Fruit fly (Drosophila melanogaster) whole organism, embryonic: ENCODE results near the gene tst.

Source experiments
- Aef1 ChIP-seq: fragments of 200-800 bp; sonication (Bioruptor generic); IDR thresholded peaks from 3 replicates; pipeline ENCODE4 v1.3.6; 2022; ENCODE audit warnings: missing biosample characterization, missing genetic modification characterization
- Asciz ChIP-seq: fragments of 200-800 bp; sonication (Bioruptor generic); optimal IDR thresholded peaks from 2 replicates; lab custom pipeline; 2017; ENCODE audit warnings: missing biosample characterization, mild to moderate bottlenecking, missing genetic modification characterization, missing genetic modification reagents
- CG10274 ChIP-seq: fragments of 200-800 bp; sonication (Bioruptor generic); optimal IDR thresholded peaks from 3 replicates; lab custom pipeline; 2017; ENCODE audit warnings: missing biosample characterization, mild to moderate bottlenecking, missing genetic modification characterization
- CG10979 ChIP-seq: fragments of 200-800 bp; sonication (Bioruptor generic); optimal IDR thresholded peaks from 2 replicates; lab custom pipeline; 2018; ENCODE audit warnings: missing biosample characterization, mild to moderate bottlenecking, missing genetic modification characterization, moderate library complexity
- CG11398 ChIP-seq: fragments of 200-800 bp; sonication (Bioruptor generic); optimal IDR thresholded peaks from 2 replicates; lab custom pipeline; 2016; ENCODE audit warnings: missing biosample characterization, missing genetic modification characterization
- CG11504 ChIP-seq: fragments of 200-800 bp; sonication (Bioruptor generic); optimal IDR thresholded peaks from 3 replicates; lab custom pipeline; 2019; ENCODE audit warnings: missing biosample characterization, mild to moderate bottlenecking, missing genetic modification characterization, moderate library complexity
- CG12104 ChIP-seq: fragments of 200-800 bp; sonication (Bioruptor generic); optimal IDR thresholded peaks from 3 replicates; lab custom pipeline; 2016; ENCODE audit warnings: missing biosample characterization, missing genetic modification characterization
- CG12155 ChIP-seq: fragments of 200-800 bp; sonication (Bioruptor generic); optimal IDR thresholded peaks from 3 replicates; lab custom pipeline; 2016; ENCODE audit warnings: missing biosample characterization, missing genetic modification characterization
- CG1529 ChIP-seq: fragments of 200-800 bp; sonication (Bioruptor generic); optimal IDR thresholded peaks from 3 replicates; lab custom pipeline; 2018; ENCODE audit warnings: missing biosample characterization, missing genetic modification characterization
- CG15514 ChIP-seq: fragments of 200-800 bp; sonication (Bioruptor generic); optimal IDR thresholded peaks from 3 replicates; lab custom pipeline; 2017; ENCODE audit warnings: missing biosample characterization, missing genetic modification characterization, mild to moderate bottlenecking, moderate library complexity, missing genetic modification reagents
- CG15601 ChIP-seq: fragments of 200-800 bp; sonication (Bioruptor generic); optimal IDR thresholded peaks from 3 replicates; lab custom pipeline; 2019; ENCODE audit warnings: missing biosample characterization, mild to moderate bottlenecking, missing genetic modification characterization, moderate library complexity
- CG17912 ChIP-seq: fragments of 200-800 bp; sonication (Bioruptor generic); optimal IDR thresholded peaks from 2 replicates; lab custom pipeline; 2018; ENCODE audit warnings: missing biosample characterization, mild to moderate bottlenecking, missing genetic modification characterization
- CG31365 ChIP-seq: fragments of 200-800 bp; sonication (Bioruptor generic); optimal IDR thresholded peaks from 2 replicates; lab custom pipeline; 2018; ENCODE audit warnings: missing biosample characterization, mild to moderate bottlenecking, missing genetic modification characterization
- CG31441 ChIP-seq: fragments of 200-800 bp; sonication (Bioruptor generic); IDR thresholded peaks from 2 replicates; pipeline ENCODE4 v1.3.6; 2022; ENCODE audit warnings: missing biosample characterization, missing genetic modification characterization
- CG3163 ChIP-seq: fragments of 200-800 bp; sonication (Bioruptor generic); optimal IDR thresholded peaks from 3 replicates; lab custom pipeline; 2016; ENCODE audit warnings: missing biosample characterization, missing genetic modification characterization
- CG3407 ChIP-seq: fragments of 200-800 bp; sonication (Bioruptor generic); optimal IDR thresholded peaks from 2 replicates; lab custom pipeline; 2018; ENCODE audit warnings: missing biosample characterization, mild to moderate bottlenecking, missing genetic modification characterization
- CG4424 ChIP-seq: fragments of 200-800 bp; sonication (Bioruptor generic); optimal IDR thresholded peaks from 3 replicates; lab custom pipeline; 2016; ENCODE audit warnings: missing biosample characterization, missing genetic modification characterization
- CG4707 ChIP-seq: fragments of 200-800 bp; sonication (Bioruptor generic); optimal IDR thresholded peaks from 2 replicates; lab custom pipeline; 2018; ENCODE audit warnings: missing biosample characterization, mild to moderate bottlenecking, missing genetic modification characterization, moderate library complexity
- CG6813 ChIP-seq: fragments of 200-800 bp; sonication (Bioruptor generic); optimal IDR thresholded peaks from 2 replicates; lab custom pipeline; 2017; ENCODE audit warnings: missing biosample characterization, missing genetic modification characterization, mild to moderate bottlenecking, moderate library complexity, missing genetic modification reagents
- CG7786 ChIP-seq: fragments of 200-800 bp; sonication (Bioruptor generic); optimal IDR thresholded peaks from 2 replicates; lab custom pipeline; 2016; ENCODE audit warnings: missing biosample characterization, missing genetic modification characterization
- CG8359 ChIP-seq: fragments of 200-800 bp; sonication (Bioruptor generic); optimal IDR thresholded peaks from 2 replicates; lab custom pipeline; 2017; ENCODE audit warnings: missing biosample characterization, mild to moderate bottlenecking, missing genetic modification characterization, borderline replicate concordance
- CG8944 ChIP-seq: fragments of 200-800 bp; sonication (Bioruptor generic); optimal IDR thresholded peaks from 3 replicates; lab custom pipeline; 2016; ENCODE audit warnings: missing biosample characterization, missing genetic modification characterization
- CG9215 ChIP-seq: fragments of 200-800 bp; sonication (Bioruptor generic); IDR thresholded peaks from 2 replicates; pipeline ENCODE4 v1.3.6; 2022; ENCODE audit warnings: missing biosample characterization, missing genetic modification characterization
- CG9609 ChIP-seq: fragments of 200-800 bp; sonication (Bioruptor generic); optimal IDR thresholded peaks from 3 replicates; lab custom pipeline; 2016; ENCODE audit warnings: missing biosample characterization, missing genetic modification characterization
- CrebB ChIP-seq: fragments of 200-800 bp; sonication (Bioruptor generic); optimal IDR thresholded peaks from 3 replicates; lab custom pipeline; 2018; ENCODE audit warnings: missing biosample characterization, mild to moderate bottlenecking, missing genetic modification characterization
- Dll ChIP-seq: fragments of 200-800 bp; sonication (Bioruptor generic); IDR thresholded peaks from 4 replicates; pipeline ENCODE4 v1.3.6; 2022; ENCODE audit warnings: missing biosample characterization, missing genetic modification characterization; ENCODE audit not compliant: partially characterized antibody
- Drgx ChIP-seq: fragments of 200-800 bp; sonication (Bioruptor generic); IDR thresholded peaks from 2 replicates; pipeline ENCODE4 v1.3.6; 2022; ENCODE audit warnings: missing biosample characterization, missing genetic modification characterization
- E2f1 ChIP-seq: fragments of 200-800 bp; sonication (Bioruptor generic); IDR thresholded peaks from 2 replicates; pipeline ENCODE4 v1.3.6; 2022; ENCODE audit warnings: missing biosample characterization, missing genetic modification characterization
- Elba2 ChIP-seq: fragments of 200-800 bp; sonication (Bioruptor generic); optimal IDR thresholded peaks from 3 replicates; lab custom pipeline; 2016; ENCODE audit warnings: missing biosample characterization, missing genetic modification characterization
- Fer1 ChIP-seq: fragments of 200-800 bp; sonication (Bioruptor generic); optimal IDR thresholded peaks from 2 replicates; lab custom pipeline; 2017; ENCODE audit warnings: missing biosample characterization, mild to moderate bottlenecking, missing genetic modification characterization
- Nf-YB ChIP-seq: fragments of 200-800 bp; sonication (Bioruptor generic); optimal IDR thresholded peaks from 3 replicates; lab custom pipeline; 2019; ENCODE audit warnings: missing biosample characterization, mild to moderate bottlenecking, missing genetic modification characterization, moderate library complexity
- PHDP ChIP-seq: fragments of 200-800 bp; sonication (Bioruptor generic); optimal IDR thresholded peaks from 3 replicates; lab custom pipeline; 2018; ENCODE audit warnings: missing biosample characterization, mild to moderate bottlenecking, missing genetic modification characterization, moderate library complexity
- Poxn ChIP-seq: fragments of 200-800 bp; sonication (Bioruptor generic); IDR thresholded peaks from 2 replicates; pipeline ENCODE4 v1.3.6; 2022; ENCODE audit warnings: missing biosample characterization, missing genetic modification characterization
- Sox100B ChIP-seq: fragments of 200-800 bp; sonication (Bioruptor generic); optimal IDR thresholded peaks from 3 replicates; lab custom pipeline; 2018; ENCODE audit warnings: missing biosample characterization, mild to moderate bottlenecking, missing genetic modification characterization
- Sry-δ ChIP-seq: fragments of 200-800 bp; sonication (Bioruptor generic); optimal IDR thresholded peaks from 2 replicates; lab custom pipeline; 2016; ENCODE audit warnings: missing biosample characterization, missing genetic modification characterization
- al ChIP-seq: fragments of 200-800 bp; sonication (Bioruptor generic); IDR thresholded peaks from 2 replicates; pipeline ENCODE4 v1.3.6; 2022; ENCODE audit warnings: missing biosample characterization, missing genetic modification characterization
- ap ChIP-seq: fragments of 200-800 bp; sonication (Bioruptor generic); IDR thresholded peaks from 2 replicates; pipeline ENCODE4 v1.3.6; 2022; ENCODE audit warnings: missing biosample characterization, missing genetic modification characterization
- bab2 ChIP-seq: fragments of 200-800 bp; sonication (Bioruptor generic); optimal IDR thresholded peaks from 2 replicates; lab custom pipeline; 2016; ENCODE audit warnings: missing biosample characterization, missing genetic modification characterization
- chn ChIP-seq: fragments of 200-800 bp; sonication (Bioruptor generic); optimal IDR thresholded peaks from 2 replicates; lab custom pipeline; 2016; ENCODE audit warnings: missing biosample characterization, missing genetic modification characterization
- danr ChIP-seq: fragments of 200-800 bp; sonication (Bioruptor generic); IDR thresholded peaks from 2 replicates; pipeline ENCODE4 v1.3.6; 2022; ENCODE audit warnings: missing biosample characterization, missing genetic modification characterization
- dm ChIP-seq: fragments of 200-800 bp; sonication (Bioruptor generic); optimal IDR thresholded peaks from 3 replicates; lab custom pipeline; 2016; ENCODE audit warnings: missing biosample characterization, missing genetic modification characterization
- emc ChIP-seq: fragments of 200-800 bp; sonication (Bioruptor generic); optimal IDR thresholded peaks from 2 replicates; lab custom pipeline; 2016; ENCODE audit warnings: missing biosample characterization, missing genetic modification characterization
- gsb ChIP-seq: fragments of 200-800 bp; sonication (Bioruptor generic); IDR thresholded peaks from 2 replicates; pipeline ENCODE4 v1.3.6; 2022; ENCODE audit warnings: missing biosample characterization, missing genetic modification characterization
- gsb-n ChIP-seq: fragments of 200-800 bp; sonication (Bioruptor generic); optimal IDR thresholded peaks from 3 replicates; lab custom pipeline; 2018; ENCODE audit warnings: missing biosample characterization, mild to moderate bottlenecking, missing genetic modification characterization
- pho ChIP-seq: fragments of 200-800 bp; sonication (Bioruptor generic); optimal IDR thresholded peaks from 2 replicates; lab custom pipeline; 2016; ENCODE audit warnings: missing biosample characterization, missing genetic modification characterization
- pnt ChIP-seq: fragments of 200-800 bp; sonication (Bioruptor generic); optimal IDR thresholded peaks from 3 replicates; lab custom pipeline; 2016; ENCODE audit warnings: missing biosample characterization, missing genetic modification characterization
- pros ChIP-seq: fragments of 200-800 bp; sonication (Bioruptor generic); optimal IDR thresholded peaks from 3 replicates; lab custom pipeline; 2019; ENCODE audit warnings: missing biosample characterization, mild to moderate bottlenecking, missing genetic modification characterization, moderate library complexity
- rib ChIP-seq: fragments of 200-800 bp; sonication (Bioruptor generic); IDR thresholded peaks from 2 replicates; pipeline ENCODE4 v1.3.6; 2022; ENCODE audit warnings: missing biosample characterization, missing genetic modification characterization
- salm ChIP-seq: fragments of 200-800 bp; sonication (Bioruptor generic); optimal IDR thresholded peaks from 2 replicates; lab custom pipeline; 2018; ENCODE audit warnings: missing biosample characterization, mild to moderate bottlenecking, missing genetic modification characterization
- sc ChIP-seq, 3 experiments: fragments of >200 bp in 2 of 3; fragments of 200-800 bp in 1 of 3; sonication (Bioruptor generic) in 1 of 3; optimal IDR thresholded peaks; 2 replicates in 2 of 3; 3 replicates in 1 of 3; lab custom pipeline; 2017; ENCODE audit warnings: mild to moderate bottlenecking in 1 of 3, missing biosample characterization in 1 of 3, missing genetic modification characterization in 1 of 3, missing genetic modification reagents in 1 of 3
- sima ChIP-seq: fragments of 200-800 bp; sonication (Bioruptor generic); optimal IDR thresholded peaks from 2 replicates; lab custom pipeline; 2016; ENCODE audit warnings: missing biosample characterization, missing genetic modification characterization

Gene tst

dm6 chr3R:23752728-23753127, 19.9 kb downstream of the tst start, which contains the start of the genes RanBP3 and Rpt5 (continued):
- TF ChIP-seq Asciz (no peak), Sry-δ (GFP tag; lab: Kevin White, UChicago) (peak; percentile 82), Elba2 (GFP tag; lab: Kevin White, UChicago) (no peak), CG15601 (tag; lab: Kevin White, UChicago) (no peak), CG10274 (no peak), E2f1 (GFP tag; lab: Robert Waterston, UW) (peak; percentile 51; the same call in 1 of the 2 replicates), ap (GFP tag; lab: Robert Waterston, UW) (no peak), rib (GFP tag; lab: Robert Waterston, UW) (no peak), CG12155 (GFP tag; lab: Kevin White, UChicago) (peak; percentile 61), salm (tag; lab: Kevin White, UChicago) (no peak), CrebB (tag; lab: Kevin White, UChicago) (peak; percentile 49), CG31365 (tag; lab: Kevin White, UChicago) (no peak), CG1529 (GFP tag; lab: Kevin White, UChicago) (no peak), Dll (GFP tag; lab: Robert Waterston, UW) (peak; percentile 77), CG9215 (GFP tag; lab: Robert Waterston, UW) (peak; percentile 44), CG8944 (GFP tag; lab: Kevin White, UChicago) (peak; percentile 26), CG4707 (GFP tag; lab: Kevin White, UChicago) (peak; percentile 31), CG4424 (peak; percentile 31), bab2 (peak; percentile 21), chn (GFP tag; lab: Kevin White, UChicago) (peak; percentile 36), CG31441 (no peak), pnt (GFP tag; lab: Kevin White, UChicago) (no peak), Sox100B (GFP tag; lab: Kevin White, UChicago) (no peak), gsb (GFP tag; lab: Robert Waterston, UW) (no peak), dm (GFP tag; lab: Kevin White, UChicago) (peak; percentile 58), Fer1 (GFP tag; lab: Kevin White, UChicago) (peak; percentile 65), Drgx (GFP tag; lab: Robert Waterston, UW) (peak; percentile 36; the same call in 1 of the 2 replicates), Aef1 (0 out of 3 replicates have a peak, but pooled peaks have one; percentile 16), CG9609 (GFP tag; lab: Kevin White, UChicago) (peak; percentile 59), CG7786 (peak; percentile 65), CG17912 (peak; percentile 7), CG15514 (GFP tag; lab: Kevin White, UChicago) (peak; percentile 71), PHDP (tag; lab: Kevin White, UChicago) (no peak), pho (peak; percentile 75), sc (optimal IDR thresholded peaks at IDR 0.05; lab: Kevin White, UChicago) (no peak), sc (GFP tag; optimal IDR thresholded peaks at IDR 0.05; lab: Kevin White, UChicago) (no peak), CG6813 (GFP tag; lab: Kevin White, UChicago) (no peak), CG12104 (GFP tag; lab: Kevin White, UChicago) (peak; percentile 0), CG8359 (no peak), Poxn (GFP tag; lab: Robert Waterston, UW) (no peak), gsb-n (tag; lab: Kevin White, UChicago) (no peak), pros (GFP tag; lab: Kevin White, UChicago) (no peak), emc (no peak), CG11398 (GFP tag; lab: Kevin White, UChicago) (peak; percentile 52), CG10979 (tag; lab: Kevin White, UChicago) (peak; percentile 32), danr (no peak), CG11504 (tag; lab: Kevin White, UChicago) (no peak), CG3163 (GFP tag; lab: Kevin White, UChicago) (peak; percentile 63), Nf-YB (GFP tag; lab: Kevin White, UChicago) (no peak), sima (GFP tag; lab: Kevin White, UChicago) (no peak), CG3407 (GFP tag; lab: Kevin White, UChicago) (no peak), al (GFP tag; lab: Robert Waterston, UW) (peak; percentile 37; the same call in 1 of the 2 replicates)
